Fruit fly (Drosophila melanogaster) whole organism, prepupa: Measurements from ENCODE around the gene Sam-S.

Experiments
- Blimp-1 ChIP-seq: fragments of 200-800 bp; sonication (Bioruptor generic); optimal IDR thresholded peaks from 3 replicates; lab custom pipeline; 2017; ENCODE audit warnings: missing biosample characterization, missing genetic modification characterization, mild to moderate bottlenecking, moderate library complexity, missing genetic modification reagents
- CG10631 ChIP-seq: fragments of 200-800 bp; sonication (Bioruptor generic); optimal IDR thresholded peaks from 2 replicates; lab custom pipeline; 2016; ENCODE audit warnings: missing biosample characterization, missing genetic modification characterization
- CG10669 ChIP-seq: fragments of 200-800 bp; sonication (Bioruptor generic); optimal IDR thresholded peaks from 3 replicates; lab custom pipeline; 2018; ENCODE audit warnings: missing biosample characterization, mild to moderate bottlenecking, missing genetic modification characterization, moderate library complexity
- CG11762 ChIP-seq: fragments of 200-800 bp; sonication (Bioruptor generic); optimal IDR thresholded peaks from 3 replicates; lab custom pipeline; 2016; ENCODE audit warnings: missing biosample characterization, missing genetic modification characterization; ENCODE audit not compliant: insufficient read depth
- CG15336 ChIP-seq: fragments of 200-800 bp; sonication (Bioruptor generic); IDR thresholded peaks from 2 replicates; pipeline ENCODE4 v1.3.6; 2022; ENCODE audit warnings: missing biosample characterization, missing genetic modification characterization
- CG1621 ChIP-seq: fragments of 200-800 bp; sonication (Bioruptor generic); optimal IDR thresholded peaks from 3 replicates; lab custom pipeline; 2018; ENCODE audit warnings: missing biosample characterization, mild to moderate bottlenecking, missing genetic modification characterization
- CG16779 ChIP-seq: fragments of 200-800 bp; sonication (Bioruptor generic); optimal IDR thresholded peaks from 3 replicates; lab custom pipeline; 2017; ENCODE audit warnings: missing biosample characterization, mild to moderate bottlenecking, missing genetic modification characterization
- CG31627 ChIP-seq: fragments of 200-800 bp; sonication (Bioruptor generic); optimal IDR thresholded peaks from 3 replicates; lab custom pipeline; 2016; ENCODE audit warnings: missing biosample characterization, missing genetic modification characterization
- CG32006 ChIP-seq: fragments of 200-800 bp; sonication (Bioruptor generic); optimal IDR thresholded peaks from 3 replicates; lab custom pipeline; 2017; ENCODE audit warnings: missing biosample characterization, mild to moderate bottlenecking, missing genetic modification characterization
- CG34406 ChIP-seq: fragments of 200-800 bp; sonication (Bioruptor generic); optimal IDR thresholded peaks from 3 replicates; lab custom pipeline; 2016; ENCODE audit warnings: missing biosample characterization, missing genetic modification characterization
- CG6163 ChIP-seq: fragments of 200-800 bp; sonication (Bioruptor generic); IDR thresholded peaks from 3 replicates; pipeline ENCODE4 v1.3.6; 2022; ENCODE audit warnings: missing biosample characterization, missing genetic modification characterization
- CG6276 ChIP-seq: fragments of 200-800 bp; sonication (Bioruptor generic); optimal IDR thresholded peaks from 2 replicates; lab custom pipeline; 2017; ENCODE audit warnings: missing biosample characterization, mild to moderate bottlenecking, missing genetic modification characterization
- CG6792 ChIP-seq: fragments of 200-800 bp; sonication (Bioruptor generic); optimal IDR thresholded peaks from 3 replicates; lab custom pipeline; 2016; ENCODE audit warnings: missing biosample characterization, missing genetic modification characterization
- CG6808 ChIP-seq: fragments of 200-800 bp; sonication (Bioruptor generic); optimal IDR thresholded peaks from 3 replicates; lab custom pipeline; 2017; ENCODE audit warnings: missing biosample characterization, missing genetic modification characterization, mild to moderate bottlenecking, moderate library complexity, missing genetic modification reagents
- CG7368 ChIP-seq: fragments of 200-800 bp; sonication (Bioruptor generic); optimal IDR thresholded peaks from 3 replicates; lab custom pipeline; 2016; ENCODE audit warnings: missing biosample characterization, missing genetic modification characterization
- CG8119 ChIP-seq: fragments of 200-800 bp; sonication (Bioruptor generic); IDR thresholded peaks from 3 replicates; pipeline ENCODE4 v1.3.6; 2022; ENCODE audit warnings: missing biosample characterization, missing genetic modification characterization
- CG8319 ChIP-seq: fragments of 200-800 bp; sonication (Bioruptor generic); optimal IDR thresholded peaks from 3 replicates; lab custom pipeline; 2016; ENCODE audit warnings: missing biosample characterization, missing genetic modification characterization
- CG8632 ChIP-seq: fragments of 200-800 bp; sonication (Bioruptor generic); optimal IDR thresholded peaks from 3 replicates; lab custom pipeline; 2016; ENCODE audit warnings: missing biosample characterization, missing genetic modification characterization
- CG9139 ChIP-seq: fragments of 200-800 bp; sonication (Bioruptor generic); optimal IDR thresholded peaks from 3 replicates; lab custom pipeline; 2017; ENCODE audit warnings: missing biosample characterization, mild to moderate bottlenecking, missing genetic modification characterization
- Eip75B ChIP-seq: fragments of 200-800 bp; sonication (Bioruptor generic); optimal IDR thresholded peaks from 3 replicates; lab custom pipeline; 2016; ENCODE audit warnings: missing biosample characterization, missing genetic modification characterization
- Eip78C ChIP-seq: fragments of 200-800 bp; sonication (Bioruptor generic); peaks from one replicate; lab custom pipeline; 2016; ENCODE audit warnings: missing biosample characterization, missing genetic modification characterization
- Eip93F ChIP-seq: fragments of 200-800 bp; sonication (Bioruptor generic); optimal IDR thresholded peaks from 2 replicates; lab custom pipeline; 2016; ENCODE audit warnings: missing biosample characterization, mild to moderate bottlenecking, missing genetic modification characterization
- Ets21C ChIP-seq: fragments of 200-800 bp; sonication (Bioruptor generic); optimal IDR thresholded peaks from 3 replicates; lab custom pipeline; 2016; ENCODE audit warnings: missing biosample characterization, missing genetic modification characterization
- Ets96B ChIP-seq: fragments of 200-800 bp; optimal IDR thresholded peaks from 2 replicates; lab custom pipeline; 2019; ENCODE audit warnings: missing biosample characterization, mild to moderate bottlenecking, missing genetic modification characterization, moderate library complexity
- Hr38 ChIP-seq: sonication (Bioruptor generic); optimal IDR thresholded peaks from 2 replicates; lab custom pipeline; 2016; ENCODE audit warnings: missing biosample characterization, missing genetic modification characterization
- Hr39 ChIP-seq: fragments of 200-800 bp; sonication (Bioruptor generic); optimal IDR thresholded peaks from 2 replicates; lab custom pipeline; 2016; ENCODE audit warnings: missing biosample characterization, missing genetic modification characterization
- Lpt ChIP-seq: fragments of 200-800 bp; sonication (Bioruptor generic); optimal IDR thresholded peaks from 3 replicates; lab custom pipeline; 2016; ENCODE audit warnings: missing biosample characterization, missing genetic modification characterization
- Met ChIP-seq: fragments of 200-800 bp; sonication (Bioruptor generic); optimal IDR thresholded peaks from 3 replicates; lab custom pipeline; 2016; ENCODE audit warnings: missing biosample characterization, missing genetic modification characterization
- OdsH ChIP-seq: fragments of 200-800 bp; sonication (Bioruptor generic); optimal IDR thresholded peaks from 3 replicates; lab custom pipeline; 2016; ENCODE audit warnings: missing biosample characterization, missing genetic modification characterization
- Smox ChIP-seq: fragments of 200-800 bp; sonication (Bioruptor generic); optimal IDR thresholded peaks from 3 replicates; lab custom pipeline; 2016; ENCODE audit warnings: missing biosample characterization, missing genetic modification characterization
- Sox102F ChIP-seq: fragments of 200-800 bp; sonication (Bioruptor generic); optimal IDR thresholded peaks from 2 replicates; lab custom pipeline; 2016; ENCODE audit warnings: missing biosample characterization, mild to moderate bottlenecking, missing genetic modification characterization
- Sox14 ChIP-seq: fragments of 200-800 bp; sonication (Bioruptor generic); optimal IDR thresholded peaks from 3 replicates; lab custom pipeline; 2016; ENCODE audit warnings: missing biosample characterization, missing genetic modification characterization
- achi ChIP-seq: fragments of 200-800 bp; sonication (Bioruptor generic); optimal IDR thresholded peaks from 3 replicates; lab custom pipeline; 2016; ENCODE audit warnings: missing biosample characterization, missing genetic modification characterization
- esn ChIP-seq: fragments of 200-800 bp; sonication (Bioruptor generic); optimal IDR thresholded peaks from 2 replicates; lab custom pipeline; 2016; ENCODE audit warnings: missing biosample characterization, mild to moderate bottlenecking, missing genetic modification characterization, moderate library complexity
- fd85E ChIP-seq: fragments of 200-800 bp; sonication (Bioruptor generic); optimal IDR thresholded peaks from 3 replicates; lab custom pipeline; 2016; ENCODE audit warnings: missing biosample characterization, missing genetic modification characterization
- fkh ChIP-seq: fragments of 200-800 bp; sonication (Bioruptor generic); optimal IDR thresholded peaks from 3 replicates; lab custom pipeline; 2017; ENCODE audit warnings: missing biosample characterization, mild to moderate bottlenecking, missing genetic modification characterization, moderate library complexity
- lz ChIP-seq: fragments of 200-800 bp; sonication (Bioruptor generic); optimal IDR thresholded peaks from 3 replicates; lab custom pipeline; 2016; ENCODE audit warnings: missing biosample characterization, missing genetic modification characterization
- net ChIP-seq: fragments of 200-800 bp; sonication (Bioruptor generic); optimal IDR thresholded peaks from 3 replicates; lab custom pipeline; 2016; ENCODE audit warnings: missing biosample characterization, missing genetic modification characterization
- salr ChIP-seq, 2 experiments: fragments of 200-800 bp; sonication (Bioruptor generic); optimal IDR thresholded peaks; 3 replicates each; lab custom pipeline; 2016 to 2018; ENCODE audit warnings: missing biosample characterization in 2 of 2, missing genetic modification characterization in 2 of 2, mild to moderate bottlenecking in 1 of 2
- spab ChIP-seq: fragments of 200-800 bp; sonication (Bioruptor generic); optimal IDR thresholded peaks from 2 replicates; lab custom pipeline; 2017; ENCODE audit warnings: missing biosample characterization, mild to moderate bottlenecking, missing genetic modification characterization, missing genetic modification reagents
- ss ChIP-seq, 2 experiments: fragments of 200-800 bp; sonication (Bioruptor generic); optimal IDR thresholded peaks; 2 replicates in 1 of 2; 3 replicates in 1 of 2; lab custom pipeline; 2017 to 2018; ENCODE audit warnings: mild to moderate bottlenecking in 2 of 2, missing biosample characterization in 2 of 2, missing genetic modification characterization in 2 of 2, moderate library complexity in 1 of 2
- svp ChIP-seq: fragments of 200-800 bp; sonication (Bioruptor generic); peaks from one replicate; lab custom pipeline; 2016; ENCODE audit warnings: missing biosample characterization, missing genetic modification characterization
- topi ChIP-seq: fragments of 200-800 bp; sonication (Bioruptor generic); optimal IDR thresholded peaks from 3 replicates; lab custom pipeline; 2016; ENCODE audit warnings: missing biosample characterization, missing genetic modification characterization
- vri ChIP-seq: fragments of 200-800 bp; sonication (Bioruptor generic); optimal IDR thresholded peaks from 3 replicates; lab custom pipeline; 2016; ENCODE audit warnings: missing biosample characterization, mild to moderate bottlenecking, missing genetic modification characterization

Gene Sam-S

DNA sequence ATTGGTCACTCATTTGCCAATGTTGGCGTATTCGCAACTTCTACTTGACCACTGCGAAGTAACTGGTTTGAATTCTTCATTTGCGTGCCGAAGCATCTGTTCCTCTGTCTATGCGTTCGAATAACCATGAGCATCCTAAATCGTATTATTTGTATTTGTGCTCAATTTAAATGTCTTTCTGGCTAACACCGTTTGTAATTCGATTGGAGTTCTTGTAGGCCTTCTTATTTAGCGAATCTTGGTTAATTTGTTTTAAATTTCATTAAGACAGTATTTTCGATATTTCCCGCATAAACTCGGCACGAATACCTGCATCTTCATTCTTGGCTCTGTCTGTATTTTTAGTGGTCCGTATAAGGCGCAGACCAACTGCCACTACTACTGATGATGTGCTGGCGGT lies 14.9 kb upstream of the Sam-S start (continued):
- peak; percentile 74 for TF ChIP-seq CG34406
- no peak for TF ChIP-seq vri
- peak; percentile 71; the same call in 2 of the 3 replicates for TF ChIP-seq CG8119 (GFP tag; lab: Robert Waterston, UW)
- TF ChIP-seq net: peak; percentile 91
- peak; percentile 67 for TF ChIP-seq CG32006 (GFP tag; lab: Kevin White, UChicago)
- TF ChIP-seq CG9139 (GFP tag; lab: Kevin White, UChicago): peak; percentile 68
- TF ChIP-seq fd85E (GFP tag; lab: Kevin White, UChicago): peak; percentile 6
- peak; percentile 69 for TF ChIP-seq CG11762 (GFP tag; lab: Kevin White, UChicago)
- TF ChIP-seq CG15336 (GFP tag; lab: Robert Waterston, UW): peak; percentile 72
- no peak for TF ChIP-seq achi
- TF ChIP-seq CG10669 (GFP tag; lab: Kevin White, UChicago): peak; percentile 83
- TF ChIP-seq CG16779 (tag; lab: Kevin White, UChicago): no peak
- no peak for TF ChIP-seq svp (GFP tag; lab: Kevin White, UChicago)
- TF ChIP-seq OdsH (GFP tag; lab: Kevin White, UChicago): peak; percentile 73
- TF ChIP-seq, all 60 proteins: peak for 44

- TF ChIP-seq CG8632 (GFP tag; lab: Kevin White, UChicago) (no peak), Ets21C (no peak), net (peak; percentile 77), spab (GFP tag; lab: Kevin White, UChicago) (no peak), CG10631 (GFP tag; lab: Kevin White, UChicago) (no peak), svp (GFP tag; lab: Kevin White, UChicago) (no peak), Smox (GFP tag; lab: Kevin White, UChicago) (no peak), Lpt (GFP tag; lab: Kevin White, UChicago) (no peak), topi (GFP tag; lab: Kevin White, UChicago) (no peak), CG34406 (no peak), CG8119 (GFP tag; lab: Robert Waterston, UW) (peak; percentile 18; the same call in 1 of the 3 replicates), Hr39 (GFP tag; lab: Kevin White, UChicago) (no peak), CG6276 (GFP tag; lab: Kevin White, UChicago) (no peak), CG1621 (tag; lab: Kevin White, UChicago) (no peak), CG11762 (GFP tag; lab: Kevin White, UChicago) (no peak), Eip78C (peak; percentile 38), Sox102F (GFP tag; lab: Kevin White, UChicago) (no peak), salr (GFP tag; optimal IDR thresholded peaks at IDR 0.05; lab: Kevin White, UChicago) (no peak), CG15336 (GFP tag; lab: Robert Waterston, UW) (no peak), CG6792 (GFP tag; lab: Kevin White, UChicago) (no peak)
Observed at dm6 chr2L:92993-93392, 13.7 kb upstream of the Sam-S start.

DNA sequence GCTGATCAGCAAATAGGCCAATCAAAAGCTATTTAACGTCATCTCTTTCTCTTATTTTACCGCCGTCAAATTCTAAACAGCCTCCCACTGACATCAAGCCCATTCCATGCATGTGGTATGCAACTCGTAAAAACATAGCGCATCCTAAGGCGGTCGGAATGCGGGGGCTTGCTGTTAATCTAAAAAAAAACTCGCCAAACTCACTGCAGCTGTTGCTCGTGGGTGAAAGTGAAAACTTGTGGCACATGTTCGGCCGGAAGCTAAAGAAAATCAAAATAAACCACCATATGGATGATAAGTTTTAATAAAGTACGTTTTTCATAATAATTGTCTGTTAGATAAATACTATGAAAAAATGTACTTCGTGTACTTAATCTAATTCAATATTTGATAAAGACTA lies 12.6 kb upstream of the Sam-S start:
- peak; percentile 38 for TF ChIP-seq Blimp-1
- TF ChIP-seq CG10631 (GFP tag; lab: Kevin White, UChicago): no peak

DNA sequence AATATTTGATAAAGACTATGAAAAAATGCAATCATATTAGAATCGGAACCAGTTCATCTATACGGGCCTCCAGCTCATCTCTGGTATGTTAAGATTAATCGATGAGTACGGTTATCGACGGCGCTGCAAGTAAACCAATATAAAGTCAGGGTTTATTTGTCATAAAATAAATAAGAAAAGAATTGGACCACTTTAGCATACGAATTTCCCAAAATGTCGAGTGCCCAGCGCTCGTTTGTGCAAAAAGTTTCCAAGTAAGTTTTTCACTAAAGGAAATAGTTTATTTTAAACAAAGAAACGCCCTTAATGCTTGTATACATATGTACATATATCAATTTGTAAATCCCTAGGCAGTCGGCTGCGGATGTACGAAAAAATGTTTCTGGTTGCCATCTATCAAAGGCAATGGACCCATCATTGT lies 12.1 kb upstream of the Sam-S start, which contains the start of gene Zir:
Zir (plus strand) TSS at position 101 of the 421 bp plus-strand sequence.
- TF ChIP-seq esn (GFP tag; lab: Kevin White, UChicago) (peak; percentile 34), Sox102F (GFP tag; lab: Kevin White, UChicago) (no peak), CG6792 (GFP tag; lab: Kevin White, UChicago) (no peak), lz (no peak), CG32006 (GFP tag; lab: Kevin White, UChicago) (no peak), CG6163 (GFP tag; lab: Robert Waterston, UW) (no peak), fd85E (GFP tag; lab: Kevin White, UChicago) (no peak), Sox14 (GFP tag; lab: Kevin White, UChicago) (no peak), Eip93F (GFP tag; lab: Kevin White, UChicago) (no peak), Eip78C (peak; percentile 64), CG10669 (GFP tag; lab: Kevin White, UChicago) (no peak), fkh (GFP tag; lab: Kevin White, UChicago) (peak; percentile 84), Ets96B (tag; lab: Kevin White, UChicago) (no peak), CG6808 (GFP tag; lab: Kevin White, UChicago) (no peak), CG7368 (GFP tag; lab: Kevin White, UChicago) (no peak), CG31627 (no peak), OdsH (GFP tag; lab: Kevin White, UChicago) (no peak), Eip75B (GFP tag; lab: Kevin White, UChicago) (no peak), vri (no peak), ss (GFP tag; optimal IDR thresholded peaks at IDR 0.05; lab: Kevin White, UChicago) (no peak), topi (GFP tag; lab: Kevin White, UChicago) (no peak), Lpt (GFP tag; lab: Kevin White, UChicago) (no peak), Hr38 (GFP tag; lab: Kevin White, UChicago) (no peak), Blimp-1 (peak; percentile 5), net (no peak), Smox (GFP tag; lab: Kevin White, UChicago) (no peak), CG8319 (GFP tag; lab: Kevin White, UChicago) (no peak), Met (GFP tag; lab: Kevin White, UChicago) (no peak), Ets21C (no peak)
